Fruit fly (Drosophila melanogaster) whole organism, wandering third instar larva: Measurements from ENCODE around the gene CG7728.

Source experiments
- CG9705 ChIP-seq: fragments of 200-800 bp; sonication (Bioruptor generic); optimal IDR thresholded peaks from 2 replicates; lab custom pipeline; 2018; ENCODE audit warnings: missing biosample characterization, mild to moderate bottlenecking, missing genetic modification characterization
- HLH106 ChIP-seq: fragments of 200-800 bp; optimal IDR thresholded peaks from 3 replicates; lab custom pipeline; 2019; ENCODE audit warnings: missing biosample characterization, mild to moderate bottlenecking, missing genetic modification characterization, moderate library complexity
- pan ChIP-seq: fragments of >200 bp; optimal IDR thresholded peaks from 2 replicates; lab custom pipeline; 2017

DNA sequence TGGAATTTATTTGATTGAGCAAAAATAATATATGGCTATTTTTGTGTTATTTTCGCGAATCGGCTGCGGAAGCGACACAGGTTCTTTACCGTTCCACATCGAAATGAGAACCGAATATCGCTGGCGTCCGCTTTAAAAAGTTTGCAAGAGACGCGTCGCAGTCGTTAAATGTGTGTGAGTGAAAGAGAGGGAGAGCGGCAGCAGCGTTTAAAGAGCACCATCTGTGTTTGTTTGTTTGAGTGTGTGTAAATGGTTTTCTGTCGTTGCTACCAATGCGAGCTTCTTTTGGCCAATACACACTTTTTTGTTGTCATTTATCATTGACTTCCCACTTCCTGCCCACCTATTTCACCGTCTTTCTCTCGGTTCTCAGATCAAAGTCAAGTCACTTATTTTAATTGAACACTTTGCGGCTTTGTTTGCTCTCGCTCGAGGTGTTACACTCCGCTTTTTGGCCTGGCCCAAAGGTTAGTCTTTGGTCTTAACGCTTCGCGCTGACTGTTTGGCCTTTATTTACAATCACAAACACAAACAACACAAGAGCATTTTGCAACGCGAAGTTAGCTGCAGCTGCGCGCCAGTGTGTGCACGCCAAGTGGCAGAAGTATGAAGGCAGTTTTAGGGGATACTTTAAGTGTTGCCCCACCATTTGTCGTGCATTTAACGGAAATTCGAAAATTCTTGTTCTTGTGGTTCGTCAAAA, 4.2 kb upstream of the CG7728 start, which contains the start of gene CG3764:
- TF ChIP-seq pan: no peak
- TF ChIP-seq HLH106 (tag; lab: Kevin White, UChicago): peak; percentile 69
- TF ChIP-seq CG9705 (GFP tag; lab: Kevin White, UChicago): peak; percentile 77
